Worm (Caenorhabditis elegans) whole organism, L1 larva: ENCODE data around the gene hira-1.

Experiments used
- C04F5.9 ChIP-seq: sonication (generic microtip); optimal IDR thresholded peaks from 2 replicates; lab custom pipeline; 2016; ENCODE audit warnings: missing genetic modification characterization, missing compliant biosample characterization
- C16A3.4 ChIP-seq: fragments of 150-350 bp; optimal IDR thresholded peaks from 2 replicates; lab custom pipeline; 2014; ENCODE audit warnings: missing biosample characterization, missing genetic modification characterization
- alr-1 ChIP-seq: fragments of 200-800 bp; sonication (Bioruptor generic); optimal IDR thresholded peaks from 2 replicates; lab custom pipeline; 2018; ENCODE audit warnings: borderline replicate concordance, mild to moderate bottlenecking, missing genetic modification characterization, missing compliant biosample characterization
- aly-2 ChIP-seq: fragments of 150-350 bp; optimal IDR thresholded peaks from 2 replicates; lab custom pipeline; 2014; ENCODE audit warnings: missing biosample characterization, missing genetic modification characterization
- ceh-63 ChIP-seq: fragments of 200-800 bp; sonication (Bioruptor generic); optimal IDR thresholded peaks from 2 replicates; lab custom pipeline; 2018; ENCODE audit warnings: mild to moderate bottlenecking, missing genetic modification characterization, missing compliant biosample characterization
- ceh-82 ChIP-seq, 3 experiments: fragments of 150-350 bp in 1 of 3; sonication (generic microtip) in 2 of 3; optimal IDR thresholded peaks; 2 replicates each; lab custom pipeline; 2014 to 2017; ENCODE audit warnings: missing biosample characterization in 3 of 3, missing genetic modification characterization in 3 of 3
- ceh-88 ChIP-seq: fragments of 200-800 bp; sonication (Bioruptor generic); IDR thresholded peaks from 2 replicates; pipeline ENCODE4 v1.3.6; 2022; ENCODE audit warnings: missing genetic modification characterization, missing compliant biosample characterization
- ceh-90 ChIP-seq: sonication (generic microtip); optimal IDR thresholded peaks from 2 replicates; lab custom pipeline; 2016; ENCODE audit warnings: missing genetic modification characterization, missing compliant biosample characterization
- ces-1 ChIP-seq: fragments of 150-350 bp; optimal IDR thresholded peaks from 2 replicates; lab custom pipeline; 2014; ENCODE audit warnings: missing biosample characterization, missing genetic modification reagents, missing genetic modification characterization
- dpl-1 ChIP-seq, 3 experiments: fragments of 150-350 bp in 2 of 3; sonication (generic microtip) in 1 of 3; optimal IDR thresholded peaks; 2 replicates each; lab custom pipeline; 2014 to 2017; ENCODE audit warnings: missing biosample characterization in 3 of 3, missing genetic modification characterization in 3 of 3, missing genetic modification reagents in 3 of 3
- efl-1 ChIP-seq, 4 experiments: fragments of 150-350 bp; optimal IDR thresholded peaks in 3 of 4; peaks in 1 of 4; 1 replicate in 1 of 4; 2 replicates in 3 of 4; lab custom pipeline; 2014; ENCODE audit warnings: missing biosample characterization in 2 of 4, missing genetic modification characterization in 2 of 4, missing genetic modification reagents in 2 of 4
- efl-3 ChIP-seq: fragments of 200-800 bp; sonication (Bioruptor generic); optimal IDR thresholded peaks from 2 replicates; lab custom pipeline; 2018; ENCODE audit warnings: mild to moderate bottlenecking, missing genetic modification characterization, missing compliant biosample characterization
- egl-13 ChIP-seq: sonication (generic microtip); optimal IDR thresholded peaks from 2 replicates; lab custom pipeline; 2016; ENCODE audit warnings: missing genotype, missing genetic modification reagents, missing genetic modification characterization, missing compliant biosample characterization
- elt-2 ChIP-seq: sonication (generic microtip); optimal IDR thresholded peaks from 2 replicates; lab custom pipeline; 2016; ENCODE audit warnings: missing genetic modification characterization, mild to moderate bottlenecking, inconsistent platforms, missing compliant biosample characterization, missing genetic modification reagents
- elt-3 ChIP-seq, 6 experiments: fragments of 150-350 bp in 1 of 6; sonication (generic microtip); optimal IDR thresholded peaks; 2 replicates each; lab custom pipeline; 2017 to 2018; ENCODE audit warnings: missing biosample characterization in 6 of 6, missing genetic modification characterization in 6 of 6, inconsistent platforms in 1 of 6
- grh-1 ChIP-seq: fragments of 200-800 bp; sonication (Bioruptor generic); IDR thresholded peaks from 2 replicates; pipeline ENCODE4 v1.3.6; 2022; ENCODE audit warnings: missing genetic modification reagents, missing genetic modification characterization, missing compliant biosample characterization
- hlh-17 ChIP-seq: fragments of 200-800 bp; sonication (Bioruptor generic); optimal IDR thresholded peaks from 2 replicates; lab custom pipeline; 2018; ENCODE audit warnings: missing genetic modification characterization, mild to moderate bottlenecking, missing compliant biosample characterization, moderate library complexity, borderline replicate concordance
- hlh-4 ChIP-seq: sonication (generic microtip); optimal IDR thresholded peaks from 2 replicates; lab custom pipeline; 2016; ENCODE audit warnings: mild to moderate bottlenecking, missing genetic modification characterization, missing compliant biosample characterization
- hpl-2 ChIP-seq: fragments of 150-350 bp; optimal IDR thresholded peaks from 2 replicates; lab custom pipeline; 2014; ENCODE audit warnings: missing biosample characterization, missing genetic modification reagents, missing genetic modification characterization
- isw-1 ChIP-seq: fragments of 200-800 bp; sonication (Bioruptor generic); IDR thresholded peaks from 2 replicates; pipeline ENCODE4 v1.3.6; 2022; ENCODE audit warnings: missing genetic modification characterization, missing compliant biosample characterization
- lin-14 ChIP-seq: fragments of 200-800 bp; sonication (Bioruptor generic); optimal IDR thresholded peaks from 2 replicates; lab custom pipeline; 2018; ENCODE audit warnings: mild to moderate bottlenecking, missing genetic modification characterization, moderate library complexity, missing compliant biosample characterization
- lin-35 ChIP-seq, 2 experiments: fragments of 150-350 bp; optimal IDR thresholded peaks; 2 replicates each; lab custom pipeline; 2014; ENCODE audit warnings: missing biosample characterization in 2 of 2, missing genetic modification characterization in 2 of 2, missing genetic modification reagents in 2 of 2
- lsy-2 ChIP-seq, 2 experiments: fragments of 150-350 bp; optimal IDR thresholded peaks; 2 replicates each; lab custom pipeline; 2014; ENCODE audit warnings: missing biosample characterization in 2 of 2, missing genetic modification characterization in 2 of 2
- nhr-19 ChIP-seq: fragments of 200-800 bp; sonication (Bioruptor generic); conservative IDR thresholded peaks from 2 replicates; pipeline ENCODE4 v1.3.6; 2022; ENCODE audit warnings: missing genetic modification characterization, missing compliant biosample characterization
- nhr-20 ChIP-seq: sonication (generic microtip); optimal IDR thresholded peaks from 2 replicates; lab custom pipeline; 2016; ENCODE audit warnings: mild to moderate bottlenecking, missing genetic modification characterization, missing compliant biosample characterization
- nhr-237 ChIP-seq: fragments of 150-350 bp; optimal IDR thresholded peaks from 2 replicates; lab custom pipeline; 2014; ENCODE audit warnings: missing biosample characterization, missing genetic modification characterization
- nhr-47 ChIP-seq: sonication (generic microtip); optimal IDR thresholded peaks from 2 replicates; lab custom pipeline; 2016; ENCODE audit warnings: mild to moderate bottlenecking, missing genetic modification characterization, moderate library complexity, missing compliant biosample characterization
- nhr-71 ChIP-seq: sonication (generic microtip); optimal IDR thresholded peaks from 2 replicates; lab custom pipeline; 2016; ENCODE audit warnings: mild to moderate bottlenecking, missing genetic modification characterization, moderate library complexity, missing compliant biosample characterization
- nhr-76 ChIP-seq: sonication (generic microtip); optimal IDR thresholded peaks from 2 replicates; lab custom pipeline; 2017; ENCODE audit warnings: missing biosample characterization, missing genetic modification characterization
- nhr-84 ChIP-seq: sonication (generic microtip); optimal IDR thresholded peaks from 2 replicates; lab custom pipeline; 2017; ENCODE audit warnings: missing biosample characterization, missing genetic modification characterization
- nhr-85 ChIP-seq: sonication (generic microtip); peaks from one replicate; lab custom pipeline; 2016; ENCODE audit warnings: missing genetic modification characterization, inconsistent platforms, missing compliant biosample characterization
- rnt-1 ChIP-seq: sonication (generic microtip); optimal IDR thresholded peaks from 2 replicates; lab custom pipeline; 2016; ENCODE audit warnings: mild to moderate bottlenecking, missing genetic modification characterization, moderate library complexity, missing compliant biosample characterization
- snpc-4 ChIP-seq: fragments of 150-350 bp; optimal IDR thresholded peaks from 2 replicates; lab custom pipeline; 2014; ENCODE audit warnings: missing biosample characterization, missing genetic modification characterization
- tbx-2 ChIP-seq: sonication (generic microtip); optimal IDR thresholded peaks from 2 replicates; lab custom pipeline; 2016; ENCODE audit warnings: missing genetic modification characterization, missing compliant biosample characterization
- unc-86 ChIP-seq: sonication (generic microtip); optimal IDR thresholded peaks from 2 replicates; lab custom pipeline; 2016; ENCODE audit warnings: missing genetic modification characterization, missing compliant biosample characterization
- vab-15 ChIP-seq: sonication (generic microtip); optimal IDR thresholded peaks from 2 replicates; lab custom pipeline; 2017; ENCODE audit warnings: missing genotype, mild to moderate bottlenecking, missing genetic modification characterization, missing compliant biosample characterization
- zip-4 ChIP-seq: fragments of 200-800 bp; sonication (Bioruptor generic); optimal IDR thresholded peaks from 2 replicates; lab custom pipeline; 2018; ENCODE audit warnings: mild to moderate bottlenecking, missing genetic modification characterization, moderate library complexity, missing compliant biosample characterization
- ztf-4 ChIP-seq: fragments of 150-350 bp; optimal IDR thresholded peaks from 2 replicates; lab custom pipeline; 2014; ENCODE audit warnings: missing biosample characterization, missing genetic modification characterization

hira-1 gene

ce11 chrIII:5143520-5143919, 47.4 kb upstream of the hira-1 start:
- TF ChIP-seq grh-1 (no peak), rnt-1 (tag; lab: Kevin White, UChicago) (no peak), lsy-2 (tag; optimal IDR thresholded peaks at IDR 0.05; lab: Kevin White, UChicago) (no peak), snpc-4 (no peak), vab-15 (no peak), nhr-237 (tag; lab: Kevin White, UChicago) (no peak)

ce11 chrIII:5144169-5144568, 46.8 kb upstream of the hira-1 start:
- TF ChIP-seq nhr-237 (tag; lab: Kevin White, UChicago) (no peak), ceh-88 (GFP tag; lab: Robert Waterston, UW) (no peak), egl-13 (tag; lab: Kevin White, UChicago) (no peak), tbx-2 (tag; lab: Kevin White, UChicago) (peak; percentile 89), ceh-90 (tag; lab: Kevin White, UChicago) (no peak), isw-1 (no peak), nhr-20 (peak; percentile 4), hlh-17 (no peak), ztf-4 (no peak), alr-1 (tag; lab: Kevin White, UChicago) (no peak), nhr-85 (tag; lab: Kevin White, UChicago) (peak; percentile 68), ceh-82 (tag; optimal IDR thresholded peaks at IDR 0.05; lab: Kevin White, UChicago) (no peak), efl-1 (optimal IDR thresholded peaks at IDR 0.05; lab: Kevin White, UChicago) (no peak), efl-1 (GFP tag; optimal IDR thresholded peaks at IDR 0.05 in 1 of 2; lab: Kevin White, UChicago) (peak in 1 of 2 experiments; percentile 36), zip-4 (no peak), lin-14 (GFP tag; lab: Kevin White, UChicago) (peak; percentile 25), ces-1 (GFP tag; lab: Kevin White, UChicago) (no peak), hpl-2 (GFP tag; lab: Kevin White, UChicago) (no peak), nhr-71 (tag; lab: Kevin White, UChicago) (peak; percentile 3), C04F5.9 (tag; lab: Kevin White, UChicago) (no peak)

ce11 chrIII:5145874-5146273, 45.0 kb upstream of the hira-1 start:
- TF ChIP-seq elt-2 (peak; percentile 11), aly-2 (tag; lab: Kevin White, UChicago) (no peak), elt-3 (tag; optimal IDR thresholded peaks at IDR 0.05; lab: Kevin White, UChicago) (no peak), C16A3.4 (tag; lab: Kevin White, UChicago) (no peak), efl-1 (optimal IDR thresholded peaks at IDR 0.05; lab: Kevin White, UChicago) (no peak), efl-1 (GFP tag; optimal IDR thresholded peaks at IDR 0.05 in 1 of 2; lab: Kevin White, UChicago) (peak in 1 of 2 experiments; percentile 92)

- TF ChIP-seq dpl-1 (GFP tag; optimal IDR thresholded peaks at IDR 0.05; lab: Kevin White, UChicago) (no peak), ceh-63 (no peak), nhr-47 (tag; lab: Kevin White, UChicago) (no peak), unc-86 (tag; lab: Kevin White, UChicago) (no peak), nhr-19 (GFP tag; lab: Robert Waterston, UW) (no peak), nhr-85 (tag; lab: Kevin White, UChicago) (no peak), nhr-76 (tag; lab: Kevin White, UChicago) (no peak), efl-3 (GFP tag; lab: Kevin White, UChicago) (no peak), nhr-84 (tag; lab: Kevin White, UChicago) (no peak), vab-15 (no peak), hlh-4 (no peak), lin-35 (GFP tag; optimal IDR thresholded peaks at IDR 0.05; lab: Kevin White, UChicago) (peak in 1 of 2 experiments; percentile 2), elt-2 (peak; percentile 51), efl-1 (optimal IDR thresholded peaks at IDR 0.05; lab: Kevin White, UChicago) (no peak), efl-1 (GFP tag; optimal IDR thresholded peaks at IDR 0.05 in 1 of 2; lab: Kevin White, UChicago) (peak in 1 of 2 experiments; percentile 85)
Observed at ce11 chrIII:5146749-5147148, 44.2 kb upstream of the hira-1 start.
